Fruit fly (Drosophila melanogaster): ENCODE results near the gene CG31917.

CG31917 gene

dm6 chr2L:5052367-5052914 lies 41.8 kb upstream of the CG31917 start, which contains the start of gene senju (continued):
- TF ChIP-seq sc (optimal IDR thresholded peaks at IDR 0.05) (no peak), sc (GFP tag; optimal IDR thresholded peaks at IDR 0.05) (peak; percentile 62), CG17359 (tag; optimal IDR thresholded peaks at IDR 0.05) (peak; percentile 78), lilli (GFP tag; optimal IDR thresholded peaks at IDR 0.05) (peak; percentile 94), CG4820 (GFP tag; optimal IDR thresholded peaks at IDR 0.05) (peak; percentile 64), CG12744 (GFP tag; optimal IDR thresholded peaks at IDR 0.05) (peak; percentile 76), Ssrp (tag; optimal IDR thresholded peaks at IDR 0.05) (peak; percentile 66), MTF-1 (GFP tag; optimal IDR thresholded peaks at IDR 0.05; ENCODE audit: borderline replicate concordance) (peak; percentile 59), CG5180 (GFP tag; optimal IDR thresholded peaks at IDR 0.05) (peak; percentile 62), Fer3 (tag; optimal IDR thresholded peaks at IDR 0.05) (peak; percentile 74), CG13287 (GFP tag; IDR thresholded peaks at IDR 0.05; ENCODE audit: partially characterized antibody) (peak; percentile 69), Med (GFP tag) (peak; percentile 98), sr (GFP tag; IDR thresholded peaks at IDR 0.05) (peak; percentile 88), CG6689 (GFP tag; IDR thresholded peaks at IDR 0.05) (peak; percentile 73), Ets97D (GFP tag; optimal IDR thresholded peaks at IDR 0.05) (peak; percentile 93), dati (GFP tag; IDR thresholded peaks at IDR 0.05) (peak; percentile 73; the same call in 1 of the 2 replicates), gcm2 (GFP tag; optimal IDR thresholded peaks at IDR 0.05) (peak; percentile 68), chinmo (GFP tag; IDR thresholded peaks at IDR 0.05; ENCODE audit: partially characterized antibody) (peak; percentile 89), trem (tag; optimal IDR thresholded peaks at IDR 0.05) (peak; percentile 51), twi (tag; optimal IDR thresholded peaks at IDR 0.05) (peak; percentile 48), wdn (GFP tag; IDR thresholded peaks at IDR 0.05) (peak; percentile 66), CG15073 (GFP tag; optimal IDR thresholded peaks at IDR 0.05) (no peak), CG4854 (GFP tag; optimal IDR thresholded peaks at IDR 0.05) (peak; percentile 79), Sry-δ (GFP tag; optimal IDR thresholded peaks at IDR 0.05) (peak; percentile 45), Atf3 (GFP tag; optimal IDR thresholded peaks at IDR 0.05) (peak; percentile 74), bigmax (GFP tag; optimal IDR thresholded peaks at IDR 0.05) (peak; percentile 30), disco-r (GFP tag; optimal IDR thresholded peaks at IDR 0.05) (peak; percentile 64), Hsf (GFP tag; optimal IDR thresholded peaks at IDR 0.05) (peak; percentile 80), CG9437 (GFP tag; optimal IDR thresholded peaks at IDR 0.05) (peak; percentile 70), CG5953 (GFP tag; IDR thresholded peaks at IDR 0.05) (peak; percentile 62; the same call in 1 of the 2 replicates), CG2120 (GFP tag; optimal IDR thresholded peaks at IDR 0.05) (peak; percentile 96), stwl (tag; optimal IDR thresholded peaks at IDR 0.05) (peak; percentile 79), vfl (GFP tag; optimal IDR thresholded peaks at IDR 0.05) (peak; percentile 82), CG8089 (GFP tag; optimal IDR thresholded peaks at IDR 0.05) (peak; percentile 80), CG11723 (GFP tag; optimal IDR thresholded peaks at IDR 0.05) (peak; percentile 81), jing (GFP tag; optimal IDR thresholded peaks at IDR 0.05) (peak; percentile 76), CG17385 (GFP tag; optimal IDR thresholded peaks at IDR 0.05) (peak; percentile 83), unc-4 (GFP tag; IDR thresholded peaks at IDR 0.05; ENCODE audit: partially characterized antibody) (peak; percentile 32; the same call in 1 of the 2 replicates), bbx (GFP tag; IDR thresholded peaks at IDR 0.05; ENCODE audit: partially characterized antibody) (peak; percentile 35; the same call in 1 of the 2 replicates), CG14441 (GFP tag; IDR thresholded peaks at IDR 0.05) (peak; percentile 83), CG10654 (GFP tag; optimal IDR thresholded peaks at IDR 0.05) (peak; percentile 76), H15 (GFP tag; IDR thresholded peaks at IDR 0.05) (peak; percentile 60; the same call in 1 of the 3 replicates), so (GFP tag; IDR thresholded peaks at IDR 0.05) (peak; percentile 75; the same call in 2 of the 3 replicates), CG11247 (GFP tag; IDR thresholded peaks at IDR 0.05) (peak; percentile 83), CG34422 (GFP tag; IDR thresholded peaks at IDR 0.05) (peak; percentile 94), zfh1 (GFP tag; IDR thresholded peaks at IDR 0.05) (peak; percentile 83; the same call in 2 of the 3 replicates), CG10366 (GFP tag; IDR thresholded peaks at IDR 0.05) (peak; percentile 82), Side (GFP tag; optimal IDR thresholded peaks at IDR 0.05) (peak; percentile 91), ap (GFP tag; IDR thresholded peaks at IDR 0.05) (peak; percentile 75; the same call in 1 of the 2 replicates), pb (GFP tag; optimal IDR thresholded peaks at IDR 0.05) (peak; percentile 79)

All from whole organism, embryonic.